Fruit fly (Drosophila melanogaster) whole organism, pupa: ENCODE measurements around the gene CG33932.

Source experiments
- CG10348 ChIP-seq: fragments of 200-800 bp; sonication (Bioruptor generic); IDR thresholded peaks from 2 replicates; pipeline ENCODE4 v1.3.6; 2022; ENCODE audit warnings: missing biosample characterization, missing genetic modification characterization
- CG13204 ChIP-seq: fragments of 200-800 bp; sonication (Bioruptor generic); optimal IDR thresholded peaks from 2 replicates; lab custom pipeline; 2018; ENCODE audit warnings: missing biosample characterization, mild to moderate bottlenecking, missing genetic modification characterization, moderate library complexity
- CG15710 ChIP-seq: fragments of 200-800 bp; sonication (Bioruptor generic); optimal IDR thresholded peaks from 2 replicates; lab custom pipeline; 2018; ENCODE audit warnings: missing biosample characterization, mild to moderate bottlenecking, missing genetic modification characterization, moderate library complexity
- CG17806 ChIP-seq: fragments of 200-800 bp; sonication (Bioruptor generic); optimal IDR thresholded peaks from 2 replicates; lab custom pipeline; 2018; ENCODE audit warnings: missing biosample characterization, mild to moderate bottlenecking, missing genetic modification characterization, moderate library complexity
- CG4496 ChIP-seq: fragments of 200-800 bp; sonication (Bioruptor generic); IDR thresholded peaks from 3 replicates; pipeline ENCODE4 v1.3.6; 2022; ENCODE audit warnings: missing biosample characterization, missing genetic modification characterization
- CG8159 ChIP-seq: fragments of 200-800 bp; sonication (Bioruptor generic); optimal IDR thresholded peaks from 3 replicates; lab custom pipeline; 2018; ENCODE audit warnings: missing biosample characterization, mild to moderate bottlenecking, missing genetic modification characterization, moderate library complexity
- CG8301 ChIP-seq: fragments of 200-800 bp; sonication (Bioruptor generic); optimal IDR thresholded peaks from 2 replicates; lab custom pipeline; 2018; ENCODE audit warnings: missing biosample characterization, mild to moderate bottlenecking, missing genetic modification characterization
- D1 ChIP-seq: fragments of 200-800 bp; sonication (Bioruptor generic); optimal IDR thresholded peaks from 2 replicates; lab custom pipeline; 2018; ENCODE audit warnings: missing biosample characterization, mild to moderate bottlenecking, missing genetic modification characterization, moderate library complexity
- EcR ChIP-seq: fragments of 200-800 bp; sonication (Bioruptor generic); optimal IDR thresholded peaks from 3 replicates; lab custom pipeline; 2019; ENCODE audit warnings: missing biosample characterization, missing genetic modification characterization, mild to moderate bottlenecking, moderate library complexity, missing genetic modification reagents
- Pif1A ChIP-seq: fragments of 200-800 bp; sonication (Bioruptor generic); optimal IDR thresholded peaks from 3 replicates; lab custom pipeline; 2016; ENCODE audit warnings: missing biosample characterization, missing genetic modification characterization
- Pif1B ChIP-seq: fragments of 200-800 bp; sonication (Bioruptor generic); optimal IDR thresholded peaks from 3 replicates; lab custom pipeline; 2016; ENCODE audit warnings: missing biosample characterization, missing genetic modification characterization
- Snoo ChIP-seq: fragments of 200-800 bp; sonication (Bioruptor generic); optimal IDR thresholded peaks from 3 replicates; lab custom pipeline; 2017; ENCODE audit warnings: missing biosample characterization, mild to moderate bottlenecking, missing genetic modification characterization, inconsistent platforms
- fd96Ca ChIP-seq: fragments of 200-800 bp; sonication (Bioruptor generic); IDR thresholded peaks from 3 replicates; pipeline ENCODE4 v1.3.6; 2022; ENCODE audit warnings: missing biosample characterization, missing genetic modification characterization

DNA sequence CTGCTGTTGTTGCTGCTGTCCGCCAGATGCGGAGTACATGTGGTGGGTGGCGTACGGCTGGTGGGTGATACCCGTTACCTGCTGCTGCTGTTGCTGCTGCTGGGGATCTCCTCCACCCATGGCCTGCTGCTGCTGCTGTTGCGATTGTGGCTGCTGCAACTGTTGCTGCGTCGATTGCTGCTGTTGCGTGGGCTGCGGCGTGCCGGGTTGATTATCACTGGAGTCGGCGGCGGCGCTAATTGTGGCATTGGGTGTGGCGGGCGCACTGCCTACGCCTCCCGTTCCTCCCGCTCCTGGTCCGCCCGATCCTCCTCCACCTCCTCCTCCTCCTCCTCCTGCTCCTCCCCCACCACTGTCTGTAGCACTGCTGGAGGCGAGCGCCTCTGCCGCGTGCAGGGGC, 37.6 kb downstream of the CG33932 start:
- no peak for TF ChIP-seq fd96Ca
- no peak for TF ChIP-seq CG15710 (tag; lab: Kevin White, UChicago)
- no peak for TF ChIP-seq Snoo
- TF ChIP-seq Pif1A, result no peak
- no peak for TF ChIP-seq CG13204
- TF ChIP-seq CG10348 (GFP tag; lab: Robert Waterston, UW), result no peak
- no peak for TF ChIP-seq EcR (GFP tag; lab: Kevin White, UChicago)
- no peak for TF ChIP-seq CG17806
- no peak for TF ChIP-seq CG4496 (GFP tag; lab: Robert Waterston, UW)
- TF ChIP-seq CG8159 (tag; lab: Kevin White, UChicago), result no peak
- no peak for TF ChIP-seq D1
- TF ChIP-seq CG8301 (tag; lab: Kevin White, UChicago), result no peak
- TF ChIP-seq Pif1B, result no peak
